Worm (Caenorhabditis elegans) whole organism, young adult: ENCODE results near the gene F52D2.7.

Source experiments
- B0336.3 ChIP-seq: fragments of 200-800 bp; sonication (Bioruptor generic); IDR thresholded peaks from 2 replicates; pipeline ENCODE4 v1.3.6; 2022; ENCODE audit warnings: missing genetic modification characterization, missing compliant biosample characterization
- C06A6.2 ChIP-seq: fragments of 200-800 bp; sonication (Bioruptor generic); conservative IDR thresholded peaks from 2 replicates; pipeline ENCODE4 v1.3.6; 2022; ENCODE audit warnings: missing genetic modification characterization, missing compliant biosample characterization
- C17E4.6 ChIP-seq: fragments of 200-800 bp; sonication (Bioruptor generic); IDR thresholded peaks from 2 replicates; pipeline ENCODE4 v1.3.6; 2022; ENCODE audit warnings: missing genetic modification reagents, missing genetic modification characterization, missing compliant biosample characterization
- F33H1.4 ChIP-seq: fragments of 200-800 bp; sonication (Bioruptor generic); IDR thresholded peaks from 2 replicates; pipeline ENCODE4 v1.3.6; 2022; ENCODE audit warnings: missing genetic modification reagents, missing genetic modification characterization, missing compliant biosample characterization
- F57C9.4 ChIP-seq: sonication (generic microtip); optimal IDR thresholded peaks from 2 replicates; lab custom pipeline; 2017; ENCODE audit warnings: mild to moderate bottlenecking, missing genetic modification characterization, missing compliant biosample characterization
- K11D2.4 ChIP-seq: fragments of 200-800 bp; sonication (Bioruptor generic); IDR thresholded peaks from 2 replicates; pipeline ENCODE4 v1.3.6; 2022; ENCODE audit warnings: missing genetic modification reagents, missing genetic modification characterization, missing compliant biosample characterization
- K12H6.12 ChIP-seq: fragments of 200-800 bp; sonication (Bioruptor generic); optimal IDR thresholded peaks from 2 replicates; lab custom pipeline; 2018; ENCODE audit warnings: mild to moderate bottlenecking, missing genetic modification characterization, missing compliant biosample characterization
- T07F8.4 ChIP-seq: sonication (generic microtip); optimal IDR thresholded peaks from 2 replicates; lab custom pipeline; 2016; ENCODE audit warnings: mild to moderate bottlenecking, missing genetic modification characterization, moderate library complexity, missing compliant biosample characterization
- Y79H2A.3 ChIP-seq: fragments of 200-800 bp; sonication (Bioruptor generic); conservative IDR thresholded peaks from 2 replicates; pipeline ENCODE4 v1.3.6; 2022; ENCODE audit warnings: missing genetic modification reagents, missing genetic modification characterization, missing compliant biosample characterization
- Y95B8A.8 ChIP-seq: fragments of 200-800 bp; sonication (Bioruptor generic); IDR thresholded peaks from 2 replicates; pipeline ENCODE4 v1.3.6; 2022; ENCODE audit warnings: missing genetic modification reagents, missing genetic modification characterization, missing compliant biosample characterization
- akir-1 ChIP-seq: fragments of 200-800 bp; sonication (Bioruptor generic); optimal IDR thresholded peaks from 2 replicates; lab custom pipeline; 2018; ENCODE audit warnings: mild to moderate bottlenecking, missing genetic modification characterization, moderate library complexity, missing compliant biosample characterization
- ama-1 ChIP-seq, 3 experiments: fragments of 150-350 bp in 1 of 3; sonication (generic microtip) in 2 of 3; optimal IDR thresholded peaks; 2 replicates each; lab custom pipeline; 2014 to 2018; ENCODE audit warnings: missing biosample characterization in 2 of 3, missing genetic modification characterization in 2 of 3, missing genetic modification reagents in 2 of 3
- bed-2 ChIP-seq: fragments of 200-800 bp; sonication (Bioruptor generic); IDR thresholded peaks from 2 replicates; pipeline ENCODE4 v1.3.6; 2022; ENCODE audit warnings: missing genetic modification reagents, missing genetic modification characterization, missing compliant biosample characterization
- die-1 ChIP-seq: sonication (generic microtip); optimal IDR thresholded peaks from 2 replicates; lab custom pipeline; 2016; ENCODE audit warnings: missing genotype, mild to moderate bottlenecking, missing genetic modification characterization, missing compliant biosample characterization
- egl-44 ChIP-seq: fragments of 200-800 bp; sonication (Bioruptor generic); IDR thresholded peaks from 2 replicates; pipeline ENCODE4 v1.3.6; 2022; ENCODE audit warnings: missing genetic modification reagents, missing genetic modification characterization, missing compliant biosample characterization
- egrh-3 ChIP-seq: fragments of 200-800 bp; sonication (Bioruptor generic); IDR thresholded peaks from 2 replicates; pipeline ENCODE4 v1.3.6; 2022; ENCODE audit warnings: missing genetic modification reagents, missing genetic modification characterization, missing compliant biosample characterization
- fkh-3 ChIP-seq: sonication (generic microtip); optimal IDR thresholded peaks from 2 replicates; lab custom pipeline; 2016; ENCODE audit warnings: mild to moderate bottlenecking, missing genetic modification characterization, missing compliant biosample characterization
- gei-17 ChIP-seq: fragments of 200-800 bp; sonication (Bioruptor generic); optimal IDR thresholded peaks from 2 replicates; lab custom pipeline; 2018; ENCODE audit warnings: mild to moderate bottlenecking, missing genetic modification characterization, missing compliant biosample characterization
- hmg-1.2 ChIP-seq: fragments of 200-800 bp; sonication (Bioruptor generic); IDR thresholded peaks from 2 replicates; pipeline ENCODE4 v1.3.6; 2022; ENCODE audit warnings: missing genetic modification reagents, missing genetic modification characterization, missing compliant biosample characterization
- let-526 ChIP-seq: fragments of 200-800 bp; sonication (Bioruptor generic); IDR thresholded peaks from 2 replicates; pipeline ENCODE4 v1.3.6; 2022; ENCODE audit warnings: missing genetic modification reagents, missing genetic modification characterization, missing compliant biosample characterization
- lin-26 ChIP-seq: fragments of 200-800 bp; sonication (Bioruptor generic); IDR thresholded peaks from 2 replicates; pipeline ENCODE4 v1.3.6; 2022; ENCODE audit warnings: missing genetic modification reagents, missing genetic modification characterization, missing compliant biosample characterization
- lin-40 ChIP-seq: sonication (generic microtip); optimal IDR thresholded peaks from 2 replicates; lab custom pipeline; 2016; ENCODE audit warnings: missing genetic modification characterization, mild to moderate bottlenecking, missing compliant biosample characterization, missing genotype, missing genetic modification reagents
- lin-54 ChIP-seq: fragments of 200-800 bp; sonication (Bioruptor generic); optimal IDR thresholded peaks from 2 replicates; lab custom pipeline; 2018; ENCODE audit warnings: mild to moderate bottlenecking, missing genetic modification characterization, missing compliant biosample characterization
- madf-10 ChIP-seq: sonication (generic microtip); optimal IDR thresholded peaks from 2 replicates; lab custom pipeline; 2016; ENCODE audit warnings: mild to moderate bottlenecking, missing genetic modification characterization, missing compliant biosample characterization
- nfya-1 ChIP-seq: sonication (generic microtip); optimal IDR thresholded peaks from 2 replicates; lab custom pipeline; 2017; ENCODE audit warnings: antibody characterized with exemption, missing compliant biosample characterization, missing genetic modification characterization, borderline replicate concordance; ENCODE audit not compliant: insufficient read depth
- nfyb-1 ChIP-seq: fragments of 200-800 bp; sonication (Bioruptor generic); IDR thresholded peaks from 2 replicates; pipeline ENCODE4 v1.3.6; 2022; ENCODE audit warnings: missing genetic modification reagents, missing genetic modification characterization, missing compliant biosample characterization
- nhr-80 ChIP-seq: sonication (generic microtip); optimal IDR thresholded peaks from 2 replicates; lab custom pipeline; 2016; ENCODE audit warnings: missing genetic modification characterization, missing compliant biosample characterization
- pha-4 ChIP-seq: fragments of 150-350 bp; sonication (generic microtip); optimal IDR thresholded peaks from 2 replicates; lab custom pipeline; 2014; ENCODE audit warnings: missing biosample characterization, missing genetic modification reagents, missing genetic modification characterization
- rpc-1 ChIP-seq, 2 experiments: fragments of 150-350 bp in 1 of 2; sonication (generic microtip) in 1 of 2; optimal IDR thresholded peaks; 2 replicates each; lab custom pipeline; 2014 to 2018; ENCODE audit warnings: missing biosample characterization in 1 of 2, missing genetic modification characterization in 1 of 2, missing genetic modification reagents in 1 of 2, missing genotype in 1 of 2
- snpc-1.1 ChIP-seq: sonication (generic microtip); optimal IDR thresholded peaks from 2 replicates; lab custom pipeline; 2017; ENCODE audit warnings: missing genetic modification characterization, mild to moderate bottlenecking, missing compliant biosample characterization, antibody characterized with exemption, moderate library complexity, missing genotype, missing genetic modification reagents; ENCODE audit not compliant: insufficient read depth
- tbp1 ChIP-seq: fragments of 200-800 bp; sonication (Bioruptor generic); optimal IDR thresholded peaks from 2 replicates; lab custom pipeline; 2018; ENCODE audit warnings: mild to moderate bottlenecking, missing genetic modification characterization, missing compliant biosample characterization
- unc-130 ChIP-seq: sonication (generic microtip); optimal IDR thresholded peaks from 2 replicates; lab custom pipeline; 2016; ENCODE audit warnings: missing genetic modification reagents, missing genetic modification characterization, missing compliant biosample characterization
- zfh-2 ChIP-seq: fragments of 200-800 bp; sonication (Bioruptor generic); conservative IDR thresholded peaks from 2 replicates; pipeline ENCODE4 v1.3.6; 2022; ENCODE audit warnings: missing genetic modification reagents, missing genetic modification characterization, missing compliant biosample characterization
- ztf-26 ChIP-seq: sonication (generic microtip); optimal IDR thresholded peaks from 2 replicates; lab custom pipeline; 2017; ENCODE audit warnings: missing genetic modification characterization, missing compliant biosample characterization
- ztf-3 ChIP-seq: fragments of 200-800 bp; sonication (Bioruptor generic); optimal IDR thresholded peaks from 2 replicates; lab custom pipeline; 2018; ENCODE audit warnings: mild to moderate bottlenecking, missing genetic modification characterization, missing compliant biosample characterization
- ztf-6 ChIP-seq: fragments of 200-800 bp; sonication (Bioruptor generic); IDR thresholded peaks from 2 replicates; pipeline ENCODE4 v1.3.6; 2022; ENCODE audit warnings: missing genetic modification reagents, missing genetic modification characterization, missing compliant biosample characterization

The F52D2.7 gene

ce11 chrX:1939887-1940286 lies 22.5 kb upstream of the F52D2.7 start, which contains the start of gene Y59E1A.4:
Gene Y59E1A.4 (minus strand): TSS chrX:1939987.
- TF ChIP-seq rpc-1 (optimal IDR thresholded peaks at IDR 0.05; lab: Kevin White, UChicago) (no peak), rpc-1 (tag; optimal IDR thresholded peaks at IDR 0.05; lab: Kevin White, UChicago) (no peak), die-1 (no peak), B0336.3 (GFP tag; lab: Robert Waterston, UW) (no peak), pha-4 (tag; lab: Kevin White, UChicago) (no peak), madf-10 (tag; lab: Kevin White, UChicago) (no peak), F33H1.4 (no peak), C17E4.6 (no peak), lin-40 (tag; lab: Kevin White, UChicago) (no peak), ama-1 (optimal IDR thresholded peaks at IDR 0.05; lab: Kevin White, UChicago) (no peak), ama-1 (GFP tag; optimal IDR thresholded peaks at IDR 0.05; lab: Kevin White, UChicago) (no peak), ztf-3 (GFP tag; lab: Kevin White, UChicago) (no peak), nfyb-1 (GFP tag; lab: Robert Waterston, UW) (no peak), gei-17 (GFP tag; lab: Kevin White, UChicago) (no peak), unc-130 (GFP tag; lab: Kevin White, UChicago) (no peak), F57C9.4 (tag; lab: Kevin White, UChicago) (no peak), let-526 (no peak), bed-2 (GFP tag; lab: Robert Waterston, UW) (no peak), lin-54 (GFP tag; lab: Kevin White, UChicago) (no peak), fkh-3 (tag; lab: Kevin White, UChicago) (no peak), K11D2.4 (GFP tag; lab: Robert Waterston, UW) (no peak), akir-1 (GFP tag; lab: Kevin White, UChicago) (no peak)

ce11 chrX:1959063-1959462 lies 3.3 kb upstream of the F52D2.7 start:
- TF ChIP-seq ztf-26 (tag; lab: Kevin White, UChicago) (no peak), egl-44 (no peak), tbp1 (no peak), Y95B8A.8 (GFP tag; lab: Robert Waterston, UW) (no peak), snpc-1.1 (tag; lab: Kevin White, UChicago) (no peak), nfya-1 (tag; lab: Kevin White, UChicago) (no peak), lin-26 (no peak), T07F8.4 (no peak)

- TF ChIP-seq Y79H2A.3 (GFP tag; lab: Robert Waterston, UW): no peak
- peak; percentile 9 for TF ChIP-seq nhr-80 (tag; lab: Kevin White, UChicago)
- TF ChIP-seq hmg-1.2: peak; percentile 75; the same call in 1 of the 2 replicates
Observed at ce11 chrX:1960895-1961715, 1.3 kb upstream of the F52D2.7 start.

ce11 chrX:1964411-1964810 lies 2.0 kb downstream of the F52D2.7 start:
- TF ChIP-seq zfh-2 (GFP tag; lab: Robert Waterston, UW) (peak; percentile 74), akir-1 (GFP tag; lab: Kevin White, UChicago) (no peak), K12H6.12 (tag; lab: Kevin White, UChicago) (no peak), C06A6.2 (GFP tag; lab: Robert Waterston, UW) (no peak), egrh-3 (GFP tag; lab: Robert Waterston, UW) (peak; percentile 12; the same call in 1 of the 2 replicates), ztf-6 (GFP tag; lab: Robert Waterston, UW) (no peak)
- TF ChIP-seq, all 124 proteins: peak for 2
